Worm (Caenorhabditis elegans): ENCODE data around the gene mek-1.

mek-1 gene

DNA sequence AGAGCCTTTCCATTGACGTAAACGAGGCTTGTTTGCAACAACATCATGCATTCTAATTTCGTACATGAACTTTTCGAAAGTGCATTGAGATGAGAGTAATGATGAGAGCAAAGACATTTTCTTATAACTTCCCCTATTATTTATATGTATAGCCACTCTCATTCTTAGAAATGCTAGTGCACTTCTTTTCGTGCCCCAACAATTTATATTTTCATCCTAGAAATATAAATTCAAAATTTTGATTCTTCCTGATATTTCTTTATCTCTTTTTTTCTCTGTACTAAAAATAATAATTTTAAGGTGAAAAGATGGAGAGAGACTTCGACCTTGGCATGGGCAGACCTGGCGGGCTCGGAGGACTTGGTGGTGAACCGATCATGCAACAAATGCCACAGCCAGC is at the start of gene mek-1:
Gene mek-1 (plus strand): TSS at position 301 of the 400 bp plus-strand sequence.
- no peak for TF ChIP-seq unc-120 (tag; optimal IDR thresholded peaks at IDR 0.05; ENCODE audit: poor library complexity, severe bottlenecking)
- no peak for TF ChIP-seq lin-32 (GFP tag; optimal IDR thresholded peaks at IDR 0.05)
- no peak for TF ChIP-seq nhr-76 (tag; optimal IDR thresholded peaks at IDR 0.05)
- no peak for TF ChIP-seq ztf-11 (tag; optimal IDR thresholded peaks at IDR 0.05)
- no peak for TF ChIP-seq ceh-83 (GFP tag; optimal IDR thresholded peaks at IDR 0.05)
- no peak for TF ChIP-seq lsy-2 (tag; optimal IDR thresholded peaks at IDR 0.05)
- no peak for TF ChIP-seq elt-1 (tag; optimal IDR thresholded peaks at IDR 0.05; ENCODE audit: borderline replicate concordance, insufficient read depth)
- no peak for TF ChIP-seq bed-3 (GFP tag; optimal IDR thresholded peaks at IDR 0.05)
- no peak for TF ChIP-seq lin-13 (tag; optimal IDR thresholded peaks at IDR 0.05)
- no peak for TF ChIP-seq zip-8 (tag; optimal IDR thresholded peaks at IDR 0.05)
- no peak for TF ChIP-seq ceh-43 (GFP tag; optimal IDR thresholded peaks at IDR 0.05)

DNA sequence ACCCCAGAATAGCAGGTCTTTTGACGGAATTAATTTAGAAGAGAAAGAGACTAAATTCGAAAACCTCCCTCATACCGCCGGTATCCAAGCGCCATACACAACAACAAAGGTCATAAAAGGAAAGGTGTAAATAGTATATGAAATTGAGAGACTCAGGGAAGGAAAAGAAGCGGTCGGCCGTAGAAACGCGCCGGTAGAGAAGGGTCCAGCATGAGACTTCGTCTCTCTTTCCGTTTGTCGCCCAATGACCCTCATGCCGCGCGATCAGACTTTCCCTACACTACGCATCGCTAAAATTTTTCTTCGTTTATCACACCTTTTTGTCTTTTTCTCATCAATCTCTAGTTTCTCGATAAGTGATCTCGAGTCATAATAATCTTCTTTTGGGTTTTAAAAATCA is 48.6 kb upstream of the mek-1 start:
- TF ChIP-seq elt-3 (tag; optimal IDR thresholded peaks at IDR 0.05) (no peak), ham-2 (GFP tag; optimal IDR thresholded peaks at IDR 0.05) (peak; percentile 69), nhr-2 (tag; optimal IDR thresholded peaks at IDR 0.05) (no peak), sptf-1 (tag; optimal IDR thresholded peaks at IDR 0.05) (peak; percentile 44), nhr-12 (tag; optimal IDR thresholded peaks at IDR 0.05) (no peak), mep-1 (tag; optimal IDR thresholded peaks at IDR 0.05) (no peak)

DNA sequence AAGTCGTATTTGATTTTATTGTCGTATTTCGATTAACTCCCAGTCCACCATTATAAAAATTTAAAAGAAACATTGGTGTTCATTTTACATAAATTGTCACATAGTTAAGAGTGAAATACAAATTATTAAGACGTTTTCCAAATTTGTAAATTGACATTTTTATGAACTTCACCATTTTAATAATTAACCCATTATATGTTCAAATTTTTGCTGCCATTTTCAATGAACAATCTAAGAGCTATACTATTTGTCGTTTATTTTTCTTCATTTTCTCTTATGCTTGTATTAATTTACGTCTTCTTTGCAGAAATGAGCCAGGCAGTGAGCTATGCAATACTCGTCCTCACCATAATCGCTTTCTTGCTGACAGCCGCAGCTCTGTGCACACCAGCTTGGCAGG is 47.9 kb upstream of the mek-1 start, which contains the start of gene clc-2:
Gene clc-2 (plus strand): TSS at position 301 of the 400 bp plus-strand sequence.
- no peak for TF ChIP-seq ceh-43 (GFP tag; optimal IDR thresholded peaks at IDR 0.05)
- TF ChIP-seq elt-3 (tag; optimal IDR thresholded peaks at IDR 0.05): no peak
- TF ChIP-seq sem-2 (GFP tag; optimal IDR thresholded peaks at IDR 0.05): no peak
- no peak for TF ChIP-seq elt-1 (tag; optimal IDR thresholded peaks at IDR 0.05; ENCODE audit: borderline replicate concordance, insufficient read depth)
- TF ChIP-seq bed-3 (GFP tag; optimal IDR thresholded peaks at IDR 0.05): no peak
- TF ChIP-seq snpc-4 (tag; optimal IDR thresholded peaks at IDR 0.05): no peak
- no peak for TF ChIP-seq unc-39 (tag; optimal IDR thresholded peaks at IDR 0.05)
- TF ChIP-seq nhr-28 (tag; optimal IDR thresholded peaks at IDR 0.05): no peak
- TF ChIP-seq unc-62 (GFP tag; optimal IDR thresholded peaks at IDR 0.05): no peak
- TF ChIP-seq sptf-1 (tag; optimal IDR thresholded peaks at IDR 0.05): no peak

DNA sequence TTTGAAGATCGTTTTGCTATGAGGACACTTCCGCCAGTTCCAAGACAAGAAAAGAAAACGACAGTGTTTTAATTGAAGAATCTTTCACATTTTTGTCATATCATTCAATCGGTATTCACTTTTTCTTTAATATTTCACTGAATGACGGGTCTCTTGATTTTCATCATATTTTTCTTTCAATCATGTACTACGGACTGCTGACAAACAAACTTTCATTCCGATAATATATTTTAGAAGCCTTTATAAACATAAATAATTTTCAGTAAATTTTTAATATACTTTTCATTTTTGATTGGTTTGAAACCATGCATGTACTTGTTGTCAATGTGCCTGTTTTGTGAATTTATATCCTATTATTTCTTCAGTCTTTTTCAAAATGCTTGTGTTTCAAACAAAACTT is 45.8 kb upstream of the mek-1 start, which contains the start of gene clc-5:
Gene clc-5 (plus strand): TSS at position 301 of the 400 bp plus-strand sequence.
- TF ChIP-seq mls-2 (tag; optimal IDR thresholded peaks at IDR 0.05) (no peak), drap-1 (GFP tag; optimal IDR thresholded peaks at IDR 0.05) (no peak), nhr-12 (tag; optimal IDR thresholded peaks at IDR 0.05) (no peak), lin-32 (GFP tag; optimal IDR thresholded peaks at IDR 0.05) (no peak), elt-3 (tag; optimal IDR thresholded peaks at IDR 0.05) (no peak), snpc-4 (tag; optimal IDR thresholded peaks at IDR 0.05) (no peak)

DNA sequence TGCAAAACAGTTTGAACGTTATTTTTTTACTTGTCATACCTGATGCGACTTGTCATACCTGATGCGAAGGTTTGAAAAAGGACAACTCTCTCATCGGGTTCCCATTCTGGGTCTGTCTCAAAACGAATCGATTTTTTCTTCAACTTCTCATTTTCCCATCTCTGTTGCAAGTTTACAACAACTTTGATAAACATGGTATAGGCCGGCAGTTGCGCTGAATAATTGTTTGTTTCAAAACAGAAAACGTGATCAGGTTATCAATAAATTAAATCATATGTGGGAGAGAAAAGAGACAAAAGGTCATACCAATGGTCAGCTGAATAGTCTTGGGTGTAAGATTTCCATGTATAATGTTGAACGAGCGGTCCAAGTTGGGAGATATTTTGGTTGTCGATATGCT is 42.1 kb upstream of the mek-1 start:
- TF ChIP-seq ceh-83 (GFP tag; optimal IDR thresholded peaks at IDR 0.05): no peak
- TF ChIP-seq mep-1 (tag; optimal IDR thresholded peaks at IDR 0.05): no peak
- no peak for TF ChIP-seq nhr-76 (tag; optimal IDR thresholded peaks at IDR 0.05)
- TF ChIP-seq unc-62 (GFP tag; optimal IDR thresholded peaks at IDR 0.05): no peak
- TF ChIP-seq ceh-43 (GFP tag; optimal IDR thresholded peaks at IDR 0.05): no peak
- no peak for TF ChIP-seq mls-2 (tag; optimal IDR thresholded peaks at IDR 0.05)
- no peak for TF ChIP-seq M03D4.4 (tag; optimal IDR thresholded peaks at IDR 0.05)
- TF ChIP-seq flh-1 (GFP tag; optimal IDR thresholded peaks at IDR 0.05): no peak
- TF ChIP-seq snpc-4 (tag; optimal IDR thresholded peaks at IDR 0.05): no peak
- no peak for TF ChIP-seq pha-4 (tag; optimal IDR thresholded peaks at IDR 0.05)
- TF ChIP-seq cnd-1 (tag; optimal IDR thresholded peaks at IDR 0.05): no peak
- no peak for TF ChIP-seq lsy-2 (tag; optimal IDR thresholded peaks at IDR 0.05)
- TF ChIP-seq nhr-28 (tag; optimal IDR thresholded peaks at IDR 0.05): no peak
- no peak for TF ChIP-seq sem-2 (GFP tag; optimal IDR thresholded peaks at IDR 0.05)
- TF ChIP-seq ztf-11 (tag; optimal IDR thresholded peaks at IDR 0.05): no peak

DNA sequence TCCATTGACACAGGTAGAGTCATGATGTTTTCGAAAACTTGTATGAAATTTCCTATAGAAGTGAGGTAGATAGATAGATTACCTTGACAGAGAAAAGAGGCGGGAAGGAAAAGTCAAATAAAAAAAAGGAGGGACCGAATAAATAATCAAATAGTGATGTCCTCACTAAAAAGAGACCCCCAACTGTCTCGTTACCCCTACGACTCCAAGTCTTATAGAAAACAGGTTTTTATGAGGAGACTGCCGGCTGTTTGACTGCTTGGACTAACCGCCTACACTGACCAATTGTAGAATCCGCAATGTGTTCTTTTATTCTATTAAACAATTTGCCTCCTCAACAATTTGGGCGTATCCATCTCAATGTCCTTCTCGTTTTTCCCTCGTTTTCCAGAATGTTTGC is 41.1 kb upstream of the mek-1 start, which contains the start of gene C01C10.2:
Gene C01C10.2 (minus strand): TSS at position 170 of the 400 bp plus-strand sequence.
- peak; percentile 21 for TF ChIP-seq ces-1 (GFP tag; optimal IDR thresholded peaks at IDR 0.05)
- no peak for TF ChIP-seq bed-3 (GFP tag; optimal IDR thresholded peaks at IDR 0.05)

All from whole organism, mixed stage, embryonic.